Fruit fly (Drosophila melanogaster): Measurements from ENCODE around the gene Syp.

- TF ChIP-seq acj6 (GFP tag; optimal IDR thresholded peaks at IDR 0.05) (no peak), Gug (GFP tag; IDR thresholded peaks at IDR 0.05) (no peak), CG16779 (tag; optimal IDR thresholded peaks at IDR 0.05) (no peak), lz (GFP tag; optimal IDR thresholded peaks at IDR 0.05) (no peak), Sox102F (GFP tag; optimal IDR thresholded peaks at IDR 0.05) (no peak), CG7368 (GFP tag; optimal IDR thresholded peaks at IDR 0.05) (no peak), CG11902 (GFP tag; optimal IDR thresholded peaks at IDR 0.05) (no peak), Lpt (GFP tag; optimal IDR thresholded peaks at IDR 0.05) (no peak), CG10669 (GFP tag; optimal IDR thresholded peaks at IDR 0.05) (no peak), CG1621 (tag; optimal IDR thresholded peaks at IDR 0.05) (no peak), Hr39 (GFP tag; optimal IDR thresholded peaks at IDR 0.05) (no peak), Hr4 (GFP tag; optimal IDR thresholded peaks at IDR 0.05) (no peak)
Observed at dm6 chr3R:20818237-20818636, 61.7 kb downstream of the Syp start.
